Worm (Caenorhabditis elegans) whole organism, L4 larva: ENCODE data around the gene grd-4.

Source experiments
- F26F4.8 ChIP-seq: fragments of 200-800 bp; sonication (Bioruptor generic); conservative IDR thresholded peaks from 2 replicates; pipeline ENCODE4 v1.3.6; 2022; ENCODE audit warnings: missing genetic modification characterization, missing compliant biosample characterization
- F37D6.2 ChIP-seq: sonication (generic microtip); optimal IDR thresholded peaks from 2 replicates; lab custom pipeline; 2016; ENCODE audit warnings: mild to moderate bottlenecking, missing genetic modification characterization, missing compliant biosample characterization
- F44E2.7 ChIP-seq: fragments of 200-800 bp; sonication (Bioruptor generic); IDR thresholded peaks from 2 replicates; pipeline ENCODE4 v2.1.2; 2022; ENCODE audit warnings: missing genetic modification characterization, missing compliant biosample characterization
- T20F7.1 ChIP-seq: fragments of 200-800 bp; sonication (Bioruptor generic); optimal IDR thresholded peaks from 2 replicates; lab custom pipeline; 2018; ENCODE audit warnings: mild to moderate bottlenecking, missing genetic modification characterization, missing compliant biosample characterization
- T26A8.4 ChIP-seq: fragments of 200-800 bp; sonication (Bioruptor generic); IDR thresholded peaks from 2 replicates; pipeline ENCODE4 v1.3.6; 2022; ENCODE audit warnings: missing genetic modification characterization, missing compliant biosample characterization
- Y5F2A.4 ChIP-seq: fragments of 200-800 bp; sonication (Bioruptor generic); optimal IDR thresholded peaks from 2 replicates; lab custom pipeline; 2018; ENCODE audit warnings: mild to moderate bottlenecking, missing genetic modification characterization, missing compliant biosample characterization
- ZK337.2 ChIP-seq: fragments of 200-800 bp; sonication (Bioruptor generic); IDR thresholded peaks from 2 replicates; pipeline ENCODE4 v1.3.6; 2022; ENCODE audit warnings: missing genetic modification reagents, missing genetic modification characterization, missing compliant biosample characterization
- ZK546.5 ChIP-seq, 2 experiments: sonication (generic microtip); optimal IDR thresholded peaks; 2 replicates each; lab custom pipeline; 2017; ENCODE audit warnings: missing biosample characterization in 2 of 2, missing genetic modification characterization in 2 of 2
- aha-1 ChIP-seq: fragments of 150-350 bp; peaks from one replicate; lab custom pipeline; 2014; ENCODE audit warnings: missing biosample characterization, missing genetic modification characterization
- arid-1 ChIP-seq: fragments of 200-800 bp; sonication (Bioruptor generic); conservative IDR thresholded peaks from 2 replicates; pipeline ENCODE4 v1.3.6; 2022; ENCODE audit warnings: missing genetic modification reagents, missing genetic modification characterization, missing compliant biosample characterization
- attf-4 ChIP-seq: sonication (generic microtip); optimal IDR thresholded peaks from 3 replicates; lab custom pipeline; 2017; ENCODE audit warnings: missing biosample characterization, missing genetic modification characterization
- ceh-20 ChIP-seq: fragments of 200-800 bp; sonication (Bioruptor generic); IDR thresholded peaks from 2 replicates; pipeline ENCODE4 v1.3.6; 2022; ENCODE audit warnings: missing genetic modification reagents, missing genetic modification characterization, missing compliant biosample characterization
- ceh-28 ChIP-seq: fragments of 150-350 bp; optimal IDR thresholded peaks from 2 replicates; lab custom pipeline; 2014; ENCODE audit warnings: missing biosample characterization, missing genetic modification reagents, missing genetic modification characterization
- ces-1 ChIP-seq: fragments of 150-350 bp; sonication (generic microtip); optimal IDR thresholded peaks from 4 replicates; lab custom pipeline; 2014; ENCODE audit warnings: missing biosample characterization, missing genetic modification reagents, missing genetic modification characterization
- cey-2 ChIP-seq: sonication (generic microtip); optimal IDR thresholded peaks from 3 replicates; lab custom pipeline; 2017; ENCODE audit warnings: missing genetic modification characterization, mild to moderate bottlenecking, missing compliant biosample characterization, antibody characterized with exemption, borderline replicate concordance; ENCODE audit not compliant: insufficient read depth
- daf-16 ChIP-seq, 3 experiments: sonication (generic microtip); optimal IDR thresholded peaks; 2 replicates each; lab custom pipeline; 2016 to 2017; ENCODE audit warnings: missing genetic modification characterization in 3 of 3, missing genetic modification reagents in 3 of 3, mild to moderate bottlenecking in 2 of 3, missing compliant biosample characterization in 2 of 3, missing biosample characterization in 1 of 3, moderate library complexity in 1 of 3
- daf-19 ChIP-seq: fragments of 200-800 bp; sonication (Bioruptor generic); conservative IDR thresholded peaks from 2 replicates; pipeline ENCODE4 v1.3.6; 2022; ENCODE audit warnings: missing genetic modification characterization, missing compliant biosample characterization
- dmd-6 ChIP-seq: fragments of 200-800 bp; sonication (Bioruptor generic); IDR thresholded peaks from 2 replicates; pipeline ENCODE4 v1.3.6; 2022; ENCODE audit warnings: missing genetic modification reagents, missing genetic modification characterization, missing compliant biosample characterization
- dmd-9 ChIP-seq: fragments of 200-800 bp; sonication (Bioruptor generic); IDR thresholded peaks from 2 replicates; pipeline ENCODE4 v1.3.6; 2022; ENCODE audit warnings: missing genetic modification reagents, missing genetic modification characterization, missing compliant biosample characterization
- dpl-1 ChIP-seq: fragments of 150-350 bp; optimal IDR thresholded peaks from 2 replicates; lab custom pipeline; 2014; ENCODE audit warnings: missing biosample characterization, missing genetic modification reagents, missing genetic modification characterization
- duxl-1 ChIP-seq: sonication (generic microtip); optimal IDR thresholded peaks from 2 replicates; lab custom pipeline; 2016; ENCODE audit warnings: mild to moderate bottlenecking, missing genetic modification characterization, moderate library complexity, missing compliant biosample characterization; ENCODE audit not compliant: poor library complexity
- dve-1 ChIP-seq: sonication (generic microtip); optimal IDR thresholded peaks from 2 replicates; lab custom pipeline; 2017; ENCODE audit warnings: antibody characterized with exemption, mild to moderate bottlenecking, missing genetic modification characterization, missing compliant biosample characterization; ENCODE audit not compliant: insufficient read depth
- gei-8 ChIP-seq: fragments of 200-800 bp; sonication (Bioruptor generic); optimal IDR thresholded peaks from 2 replicates; lab custom pipeline; 2018; ENCODE audit warnings: mild to moderate bottlenecking, missing genetic modification characterization, missing compliant biosample characterization
- hif-1 ChIP-seq, 2 experiments: sonication (generic microtip); optimal IDR thresholded peaks; 2 replicates each; lab custom pipeline; 2016 to 2017; ENCODE audit warnings: missing compliant biosample characterization in 2 of 2, missing genetic modification characterization in 2 of 2, missing genetic modification reagents in 2 of 2, missing genotype in 2 of 2, mild to moderate bottlenecking in 1 of 2
- hlh-11 ChIP-seq: fragments of 200-800 bp; sonication (Bioruptor generic); optimal IDR thresholded peaks from 2 replicates; lab custom pipeline; 2018; ENCODE audit warnings: mild to moderate bottlenecking, missing genetic modification characterization, missing compliant biosample characterization
- hlh-30 ChIP-seq: sonication (generic microtip); optimal IDR thresholded peaks from 2 replicates; lab custom pipeline; 2017; ENCODE audit warnings: antibody characterized with exemption, mild to moderate bottlenecking, missing genetic modification characterization, missing compliant biosample characterization; ENCODE audit not compliant: insufficient read depth
- mdl-1 ChIP-seq, 2 experiments: fragments of 150-350 bp in 1 of 2; sonication (generic microtip) in 1 of 2; optimal IDR thresholded peaks; 2 replicates each; lab custom pipeline; 2014 to 2017; ENCODE audit warnings: missing biosample characterization in 2 of 2, missing genetic modification characterization in 2 of 2
- mep-1 ChIP-seq: fragments of 150-350 bp; sonication (generic microtip); optimal IDR thresholded peaks from 3 replicates; lab custom pipeline; 2014; ENCODE audit warnings: missing biosample characterization, missing genetic modification characterization
- nhr-102 ChIP-seq: sonication (generic microtip); optimal IDR thresholded peaks from 2 replicates; lab custom pipeline; 2016; ENCODE audit warnings: mild to moderate bottlenecking, missing genetic modification characterization, moderate library complexity, missing compliant biosample characterization
- nhr-11 ChIP-seq: fragments of 150-350 bp; optimal IDR thresholded peaks from 2 replicates; lab custom pipeline; 2014; ENCODE audit warnings: missing biosample characterization, missing genetic modification characterization
- nhr-28 ChIP-seq: fragments of 150-350 bp; optimal IDR thresholded peaks from 2 replicates; lab custom pipeline; 2014; ENCODE audit warnings: missing biosample characterization, missing genetic modification characterization
- nhr-42 ChIP-seq: fragments of 200-800 bp; sonication (Bioruptor generic); IDR thresholded peaks from 2 replicates; pipeline ENCODE4 v1.3.6; 2022; ENCODE audit warnings: missing genetic modification characterization, missing compliant biosample characterization
- nhr-48 ChIP-seq: sonication (generic microtip); optimal IDR thresholded peaks from 2 replicates; lab custom pipeline; 2016; ENCODE audit warnings: mild to moderate bottlenecking, missing genetic modification characterization, missing compliant biosample characterization
- nhr-6 ChIP-seq: fragments of 150-350 bp; optimal IDR thresholded peaks from 2 replicates; lab custom pipeline; 2014; ENCODE audit warnings: missing biosample characterization, missing genetic modification characterization
- nhr-77 ChIP-seq: fragments of 150-350 bp; optimal IDR thresholded peaks from 2 replicates; lab custom pipeline; 2014; ENCODE audit warnings: missing biosample characterization, missing genetic modification characterization
- pha-4 ChIP-seq, 2 experiments: fragments of 150-350 bp in 1 of 2; fragments of 200-800 bp in 1 of 2; sonication (Bioruptor generic) in 1 of 2; IDR thresholded peaks in 1 of 2; optimal IDR thresholded peaks in 1 of 2; 2 replicates each; pipeline versions ENCODE4 v1.3.6 to Lab custom; 2014 to 2022; ENCODE audit warnings: missing genetic modification characterization in 2 of 2, missing genetic modification reagents in 2 of 2, missing biosample characterization in 1 of 2, missing compliant biosample characterization in 1 of 2
- php-3 ChIP-seq: fragments of 200-800 bp; sonication (Bioruptor generic); IDR thresholded peaks from 2 replicates; pipeline ENCODE4 v1.3.6; 2022; ENCODE audit warnings: missing genetic modification reagents, missing genetic modification characterization, missing compliant biosample characterization
- pqm-1 ChIP-seq: sonication (generic microtip); optimal IDR thresholded peaks from 2 replicates; lab custom pipeline; 2017; ENCODE audit warnings: missing biosample characterization, missing genetic modification characterization
- rbr-2 ChIP-seq: sonication (generic microtip); optimal IDR thresholded peaks from 2 replicates; lab custom pipeline; 2016; ENCODE audit warnings: missing genotype, missing genetic modification characterization, missing compliant biosample characterization
- saeg-2 ChIP-seq: fragments of 200-800 bp; sonication (Bioruptor generic); IDR thresholded peaks from 2 replicates; pipeline ENCODE4 v1.3.6; 2022; ENCODE audit warnings: missing genetic modification reagents, missing genetic modification characterization, missing compliant biosample characterization
- unc-62 ChIP-seq, 3 experiments: fragments of 150-350 bp in 1 of 3; sonication (generic microtip); optimal IDR thresholded peaks in 2 of 3; peaks in 1 of 3; 1 replicate in 1 of 3; 2 replicates in 2 of 3; lab custom pipeline; 2014 to 2017; ENCODE audit warnings: missing biosample characterization in 3 of 3, missing genetic modification characterization in 3 of 3, missing genetic modification reagents in 3 of 3, missing genotype in 1 of 3
- ztf-7 ChIP-seq: fragments of 150-350 bp; optimal IDR thresholded peaks from 2 replicates; lab custom pipeline; 2014; ENCODE audit warnings: missing biosample characterization, missing genetic modification characterization

Gene grd-4

ce11 chrX:8545971-8546442, 45.0 kb downstream of the grd-4 start, which contains the start of gene sdha-1 (continued):
- TF ChIP-seq dpl-1 (GFP tag; lab: Kevin White, UChicago) (peak; percentile 80), gei-8 (GFP tag; lab: Kevin White, UChicago) (no peak), pha-4 (GFP tag; IDR thresholded peaks at IDR 0.05; lab: Robert Waterston, UW) (peak; percentile 50; the same call in 1 of the 2 replicates), pha-4 (tag; optimal IDR thresholded peaks at IDR 0.05; lab: Kevin White, UChicago) (peak; percentile 44)

DNA sequence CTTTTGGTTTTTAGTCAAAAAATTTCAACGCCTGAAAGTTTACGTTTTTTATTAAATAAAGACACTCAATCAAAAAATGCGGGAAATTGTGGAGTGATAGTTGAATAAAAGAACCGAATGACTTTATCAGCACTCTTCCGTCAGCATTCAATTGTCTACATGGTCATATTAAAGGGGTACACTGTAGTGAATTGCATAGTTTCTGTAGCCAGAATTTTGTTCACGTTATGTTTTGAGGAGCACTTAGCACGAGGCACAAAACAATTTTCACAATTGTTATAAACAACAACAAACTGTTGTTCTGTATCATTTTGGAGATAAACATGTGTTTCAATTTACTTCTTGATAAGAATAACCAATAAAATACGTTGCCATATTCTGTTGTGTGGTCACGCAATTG, 48.0 kb downstream of the grd-4 start, which contains the start of gene D2021.4:
Gene D2021.4, minus strand, starts transcription at position 48 of the 400 bp plus-strand sequence.
- TF ChIP-seq dmd-6 (GFP tag; lab: Robert Waterston, UW) = peak; percentile 67
- TF ChIP-seq nhr-28 (tag; lab: Kevin White, UChicago) = peak; percentile 41
- TF ChIP-seq hif-1 (tag; optimal IDR thresholded peaks at IDR 0.05; lab: Kevin White, UChicago) = peak in 1 of 2 experiments; percentile 62
- TF ChIP-seq F26F4.8 (GFP tag; lab: Robert Waterston, UW) = no peak
- TF ChIP-seq T20F7.1 (GFP tag; lab: Kevin White, UChicago) = peak; percentile 4
- peak; percentile 13 for TF ChIP-seq mep-1 (tag; lab: Kevin White, UChicago)
- TF ChIP-seq mdl-1 (tag; optimal IDR thresholded peaks at IDR 0.05; lab: Kevin White, UChicago) = peak in 1 of 2 experiments; percentile 35
- peak; percentile 22 for TF ChIP-seq ztf-7
- TF ChIP-seq aha-1 (tag; lab: Kevin White, UChicago) = no peak
- TF ChIP-seq nhr-11 (tag; lab: Kevin White, UChicago) = no peak
- peak; percentile 50 for TF ChIP-seq nhr-77 (tag; lab: Kevin White, UChicago)
- TF ChIP-seq nhr-42 = no peak
- peak; percentile 38 for TF ChIP-seq hlh-30 (tag; lab: Kevin White, UChicago)
- no peak for TF ChIP-seq nhr-48
- TF ChIP-seq dmd-9 (GFP tag; lab: Robert Waterston, UW) = no peak
- peak; percentile 71 for TF ChIP-seq hlh-11
- TF ChIP-seq dve-1 = peak; percentile 55
- no peak for TF ChIP-seq ZK546.5 (tag; optimal IDR thresholded peaks at IDR 0.05; lab: Kevin White, UChicago)
- no peak for TF ChIP-seq php-3 (GFP tag; lab: Robert Waterston, UW)
- TF ChIP-seq nhr-102 (tag; lab: Kevin White, UChicago) = peak; percentile 27
- no peak for TF ChIP-seq duxl-1 (tag; lab: Kevin White, UChicago)
- TF ChIP-seq F37D6.2 (tag; lab: Kevin White, UChicago) = no peak
- no peak for TF ChIP-seq daf-16 (GFP tag; optimal IDR thresholded peaks at IDR 0.05; lab: Kevin White, UChicago)
- peak; percentile 98 for TF ChIP-seq daf-16 (tag; optimal IDR thresholded peaks at IDR 0.05; lab: Kevin White, UChicago)
- TF ChIP-seq daf-19 (GFP tag; lab: Robert Waterston, UW) = no peak

DNA sequence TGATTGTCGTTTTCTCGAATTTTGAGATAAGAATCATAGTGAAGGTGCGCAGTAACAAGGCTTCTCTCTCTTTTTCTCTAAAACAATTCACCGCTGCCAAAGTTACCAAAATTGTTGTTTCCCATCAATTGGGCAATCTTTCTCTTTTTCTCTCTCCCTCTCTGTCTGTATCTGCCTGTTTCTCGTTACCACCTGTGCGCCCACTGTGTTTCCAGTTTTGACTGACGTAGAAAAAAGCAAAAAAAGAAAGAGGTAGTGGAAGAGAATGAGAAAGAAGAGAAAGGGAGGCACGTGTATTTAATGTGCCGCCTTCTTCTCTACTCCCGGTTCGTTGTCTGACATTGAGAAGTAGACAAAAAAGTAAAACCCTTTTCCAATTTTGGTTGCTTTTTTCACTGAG, 49.1 kb downstream of the grd-4 start:
- TF ChIP-seq pha-4 (GFP tag; IDR thresholded peaks at IDR 0.05; lab: Robert Waterston, UW) (peak; percentile 41; the same call in 1 of the 2 replicates), pha-4 (tag; optimal IDR thresholded peaks at IDR 0.05; lab: Kevin White, UChicago) (no peak), arid-1 (0 out of 2 replicates have a peak, but pooled peaks have one; percentile 24), dve-1 (peak; percentile 87), ces-1 (no peak), nhr-11 (tag; lab: Kevin White, UChicago) (peak; percentile 33), nhr-42 (no peak), pqm-1 (tag; lab: Kevin White, UChicago) (peak; percentile 12), F44E2.7 (GFP tag; lab: Robert Waterston, UW) (no peak), T26A8.4 (GFP tag; lab: Robert Waterston, UW) (peak; percentile 71), ceh-20 (0 out of 2 replicates have a peak, but pooled peaks have one; percentile 31), ZK337.2 (GFP tag; lab: Robert Waterston, UW) (no peak), nhr-6 (tag; lab: Kevin White, UChicago) (peak; percentile 78), unc-62 (GFP tag; optimal IDR thresholded peaks at IDR 0.05 in 1 of 2; lab: Kevin White, UChicago) (no peak), unc-62 (tag; optimal IDR thresholded peaks at IDR 0.05; lab: Kevin White, UChicago) (no peak), hlh-11 (peak; percentile 94), mep-1 (tag; lab: Kevin White, UChicago) (peak; percentile 75), Y5F2A.4 (GFP tag; lab: Kevin White, UChicago) (no peak), T20F7.1 (GFP tag; lab: Kevin White, UChicago) (peak; percentile 36), attf-4 (tag; lab: Kevin White, UChicago) (no peak), rbr-2 (tag; lab: Kevin White, UChicago) (peak; percentile 31), F37D6.2 (tag; lab: Kevin White, UChicago) (no peak), dpl-1 (GFP tag; lab: Kevin White, UChicago) (peak; percentile 23), cey-2 (tag; lab: Kevin White, UChicago) (peak; percentile 65), nhr-77 (tag; lab: Kevin White, UChicago) (peak; percentile 81), saeg-2 (GFP tag; lab: Robert Waterston, UW) (no peak), aha-1 (tag; lab: Kevin White, UChicago) (peak; percentile 91), hif-1 (tag; optimal IDR thresholded peaks at IDR 0.05; lab: Kevin White, UChicago) (peak in 1 of 2 experiments; percentile 72), ceh-28 (tag; lab: Kevin White, UChicago) (no peak), mdl-1 (tag; optimal IDR thresholded peaks at IDR 0.05; lab: Kevin White, UChicago) (peak; percentile 54 to 95)
